Worm (Caenorhabditis elegans) whole organism, L1 larva: ENCODE results near the gene T05A12.4.

Experiments
- C34B4.2 ChIP-seq: sonication (generic microtip); optimal IDR thresholded peaks from 2 replicates; lab custom pipeline; 2017; ENCODE audit warnings: mild to moderate bottlenecking, missing genetic modification characterization, missing compliant biosample characterization
- aly-2 ChIP-seq: fragments of 150-350 bp; optimal IDR thresholded peaks from 2 replicates; lab custom pipeline; 2014; ENCODE audit warnings: missing biosample characterization, missing genetic modification characterization
- blmp-1 ChIP-seq: fragments of 150-350 bp; optimal IDR thresholded peaks from 2 replicates; lab custom pipeline; 2014; ENCODE audit warnings: missing biosample characterization, missing genetic modification characterization
- ceh-82 ChIP-seq, 3 experiments: fragments of 150-350 bp in 1 of 3; sonication (generic microtip) in 2 of 3; optimal IDR thresholded peaks; 2 replicates each; lab custom pipeline; 2014 to 2017; ENCODE audit warnings: missing biosample characterization in 3 of 3, missing genetic modification characterization in 3 of 3
- grh-1 ChIP-seq: fragments of 200-800 bp; sonication (Bioruptor generic); IDR thresholded peaks from 2 replicates; pipeline ENCODE4 v1.3.6; 2022; ENCODE audit warnings: missing genetic modification reagents, missing genetic modification characterization, missing compliant biosample characterization
- lin-14 ChIP-seq: fragments of 200-800 bp; sonication (Bioruptor generic); optimal IDR thresholded peaks from 2 replicates; lab custom pipeline; 2018; ENCODE audit warnings: mild to moderate bottlenecking, missing genetic modification characterization, moderate library complexity, missing compliant biosample characterization
- nhr-76 ChIP-seq: sonication (generic microtip); optimal IDR thresholded peaks from 2 replicates; lab custom pipeline; 2017; ENCODE audit warnings: missing biosample characterization, missing genetic modification characterization
- nhr-77 ChIP-seq: fragments of 150-350 bp; optimal IDR thresholded peaks from 2 replicates; lab custom pipeline; 2014; ENCODE audit warnings: missing biosample characterization, missing genetic modification characterization
- snpc-4 ChIP-seq: fragments of 150-350 bp; optimal IDR thresholded peaks from 2 replicates; lab custom pipeline; 2014; ENCODE audit warnings: missing biosample characterization, missing genetic modification characterization
- sox-4 ChIP-seq: sonication (generic microtip); optimal IDR thresholded peaks from 2 replicates; lab custom pipeline; 2016; ENCODE audit warnings: missing genetic modification characterization, missing compliant biosample characterization
- zip-4 ChIP-seq: fragments of 200-800 bp; sonication (Bioruptor generic); optimal IDR thresholded peaks from 2 replicates; lab custom pipeline; 2018; ENCODE audit warnings: mild to moderate bottlenecking, missing genetic modification characterization, moderate library complexity, missing compliant biosample characterization

- TF ChIP-seq C34B4.2 (tag; lab: Kevin White, UChicago) (no peak), blmp-1 (tag; lab: Kevin White, UChicago) (no peak), aly-2 (tag; lab: Kevin White, UChicago) (no peak), ceh-82 (tag; optimal IDR thresholded peaks at IDR 0.05; lab: Kevin White, UChicago) (no peak), nhr-77 (tag; lab: Kevin White, UChicago) (no peak), snpc-4 (tag; lab: Kevin White, UChicago) (no peak), zip-4 (GFP tag; lab: Kevin White, UChicago) (no peak), lin-14 (GFP tag; lab: Kevin White, UChicago) (no peak), sox-4 (tag; lab: Kevin White, UChicago) (no peak), grh-1 (GFP tag; lab: Robert Waterston, UW) (no peak), nhr-76 (tag; lab: Kevin White, UChicago) (no peak)
Measured at ce11 chrIV:6859270-6859669, 28.5 kb upstream of the T05A12.4 start, which contains the start of gene R13H7.2.
